Fruit fly (Drosophila melanogaster) whole organism, prepupa: ENCODE results near the gene mus301.

ENCODE experiments used
- Blimp-1 ChIP-seq: fragments of 200-800 bp; sonication (Bioruptor generic); optimal IDR thresholded peaks from 3 replicates; lab custom pipeline; 2017; ENCODE audit warnings: missing biosample characterization, missing genetic modification characterization, mild to moderate bottlenecking, moderate library complexity, missing genetic modification reagents
- CG10631 ChIP-seq: fragments of 200-800 bp; sonication (Bioruptor generic); optimal IDR thresholded peaks from 2 replicates; lab custom pipeline; 2016; ENCODE audit warnings: missing biosample characterization, missing genetic modification characterization
- CG10669 ChIP-seq: fragments of 200-800 bp; sonication (Bioruptor generic); optimal IDR thresholded peaks from 3 replicates; lab custom pipeline; 2018; ENCODE audit warnings: missing biosample characterization, mild to moderate bottlenecking, missing genetic modification characterization, moderate library complexity
- CG11294 ChIP-seq: fragments of 200-800 bp; sonication (Bioruptor generic); IDR thresholded peaks from 2 replicates; pipeline ENCODE4 v1.3.6; 2022; ENCODE audit warnings: missing biosample characterization, missing genetic modification characterization
- CG11762 ChIP-seq: fragments of 200-800 bp; sonication (Bioruptor generic); optimal IDR thresholded peaks from 3 replicates; lab custom pipeline; 2016; ENCODE audit warnings: missing biosample characterization, missing genetic modification characterization; ENCODE audit not compliant: insufficient read depth
- CG3032 ChIP-seq: fragments of 200-800 bp; optimal IDR thresholded peaks from 2 replicates; lab custom pipeline; 2019; ENCODE audit warnings: missing biosample characterization, mild to moderate bottlenecking, missing genetic modification characterization, moderate library complexity
- CG31627 ChIP-seq: fragments of 200-800 bp; sonication (Bioruptor generic); optimal IDR thresholded peaks from 3 replicates; lab custom pipeline; 2016; ENCODE audit warnings: missing biosample characterization, missing genetic modification characterization
- CG34406 ChIP-seq: fragments of 200-800 bp; sonication (Bioruptor generic); optimal IDR thresholded peaks from 3 replicates; lab custom pipeline; 2016; ENCODE audit warnings: missing biosample characterization, missing genetic modification characterization
- CG3919 ChIP-seq: fragments of 200-800 bp; sonication (Bioruptor generic); optimal IDR thresholded peaks from 3 replicates; lab custom pipeline; 2016; ENCODE audit warnings: missing biosample characterization, missing genetic modification characterization
- CG4318 ChIP-seq: fragments of 200-800 bp; sonication (Bioruptor generic); optimal IDR thresholded peaks from 3 replicates; lab custom pipeline; 2017; ENCODE audit warnings: missing biosample characterization, mild to moderate bottlenecking, missing genetic modification characterization
- CG6276 ChIP-seq: fragments of 200-800 bp; sonication (Bioruptor generic); optimal IDR thresholded peaks from 2 replicates; lab custom pipeline; 2017; ENCODE audit warnings: missing biosample characterization, mild to moderate bottlenecking, missing genetic modification characterization
- CG6792 ChIP-seq: fragments of 200-800 bp; sonication (Bioruptor generic); optimal IDR thresholded peaks from 3 replicates; lab custom pipeline; 2016; ENCODE audit warnings: missing biosample characterization, missing genetic modification characterization
- CG6808 ChIP-seq: fragments of 200-800 bp; sonication (Bioruptor generic); optimal IDR thresholded peaks from 3 replicates; lab custom pipeline; 2017; ENCODE audit warnings: missing biosample characterization, missing genetic modification characterization, mild to moderate bottlenecking, moderate library complexity, missing genetic modification reagents
- CG7368 ChIP-seq: fragments of 200-800 bp; sonication (Bioruptor generic); optimal IDR thresholded peaks from 3 replicates; lab custom pipeline; 2016; ENCODE audit warnings: missing biosample characterization, missing genetic modification characterization
- CG8119 ChIP-seq: fragments of 200-800 bp; sonication (Bioruptor generic); IDR thresholded peaks from 3 replicates; pipeline ENCODE4 v1.3.6; 2022; ENCODE audit warnings: missing biosample characterization, missing genetic modification characterization
- CG8319 ChIP-seq: fragments of 200-800 bp; sonication (Bioruptor generic); optimal IDR thresholded peaks from 3 replicates; lab custom pipeline; 2016; ENCODE audit warnings: missing biosample characterization, missing genetic modification characterization
- CG8632 ChIP-seq: fragments of 200-800 bp; sonication (Bioruptor generic); optimal IDR thresholded peaks from 3 replicates; lab custom pipeline; 2016; ENCODE audit warnings: missing biosample characterization, missing genetic modification characterization
- Eip78C ChIP-seq: fragments of 200-800 bp; sonication (Bioruptor generic); peaks from one replicate; lab custom pipeline; 2016; ENCODE audit warnings: missing biosample characterization, missing genetic modification characterization
- Gug ChIP-seq: fragments of 200-800 bp; sonication (Bioruptor generic); IDR thresholded peaks from 2 replicates; pipeline ENCODE4 v1.3.6; 2022; ENCODE audit warnings: missing biosample characterization, missing genetic modification characterization
- Hr38 ChIP-seq: sonication (Bioruptor generic); optimal IDR thresholded peaks from 2 replicates; lab custom pipeline; 2016; ENCODE audit warnings: missing biosample characterization, missing genetic modification characterization
- Hr39 ChIP-seq: fragments of 200-800 bp; sonication (Bioruptor generic); optimal IDR thresholded peaks from 2 replicates; lab custom pipeline; 2016; ENCODE audit warnings: missing biosample characterization, missing genetic modification characterization
- Hr4 ChIP-seq: fragments of 200-800 bp; sonication (Bioruptor generic); optimal IDR thresholded peaks from 3 replicates; lab custom pipeline; 2016; ENCODE audit warnings: missing biosample characterization, missing genetic modification characterization
- Met ChIP-seq: fragments of 200-800 bp; sonication (Bioruptor generic); optimal IDR thresholded peaks from 3 replicates; lab custom pipeline; 2016; ENCODE audit warnings: missing biosample characterization, missing genetic modification characterization
- OdsH ChIP-seq: fragments of 200-800 bp; sonication (Bioruptor generic); optimal IDR thresholded peaks from 3 replicates; lab custom pipeline; 2016; ENCODE audit warnings: missing biosample characterization, missing genetic modification characterization
- Smox ChIP-seq: fragments of 200-800 bp; sonication (Bioruptor generic); optimal IDR thresholded peaks from 3 replicates; lab custom pipeline; 2016; ENCODE audit warnings: missing biosample characterization, missing genetic modification characterization
- Sox102F ChIP-seq: fragments of 200-800 bp; sonication (Bioruptor generic); optimal IDR thresholded peaks from 2 replicates; lab custom pipeline; 2016; ENCODE audit warnings: missing biosample characterization, mild to moderate bottlenecking, missing genetic modification characterization
- Sox15 ChIP-seq: fragments of 200-800 bp; sonication (Bioruptor generic); optimal IDR thresholded peaks from 3 replicates; lab custom pipeline; 2016; ENCODE audit warnings: missing biosample characterization, missing genetic modification characterization
- achi ChIP-seq: fragments of 200-800 bp; sonication (Bioruptor generic); optimal IDR thresholded peaks from 3 replicates; lab custom pipeline; 2016; ENCODE audit warnings: missing biosample characterization, missing genetic modification characterization
- acj6 ChIP-seq: fragments of 200-800 bp; sonication (Bioruptor generic); optimal IDR thresholded peaks from 3 replicates; lab custom pipeline; 2016; ENCODE audit warnings: missing biosample characterization, missing genetic modification characterization
- cyc ChIP-seq: fragments of 200-800 bp; sonication (Bioruptor generic); optimal IDR thresholded peaks from 3 replicates; lab custom pipeline; 2016; ENCODE audit warnings: missing biosample characterization, missing genetic modification characterization
- dsx ChIP-seq: fragments of 200-800 bp; optimal IDR thresholded peaks from 3 replicates; lab custom pipeline; 2019; ENCODE audit warnings: missing biosample characterization, mild to moderate bottlenecking, missing genetic modification characterization, moderate library complexity; ENCODE audit not compliant: poor library complexity, severe bottlenecking
- esn ChIP-seq: fragments of 200-800 bp; sonication (Bioruptor generic); optimal IDR thresholded peaks from 2 replicates; lab custom pipeline; 2016; ENCODE audit warnings: missing biosample characterization, mild to moderate bottlenecking, missing genetic modification characterization, moderate library complexity
- fd59A ChIP-seq: fragments of 200-800 bp; sonication (Bioruptor generic); optimal IDR thresholded peaks from 2 replicates; lab custom pipeline; 2017; ENCODE audit warnings: missing biosample characterization, mild to moderate bottlenecking, missing genetic modification characterization, missing genetic modification reagents
- fkh ChIP-seq: fragments of 200-800 bp; sonication (Bioruptor generic); optimal IDR thresholded peaks from 3 replicates; lab custom pipeline; 2017; ENCODE audit warnings: missing biosample characterization, mild to moderate bottlenecking, missing genetic modification characterization, moderate library complexity
- lz ChIP-seq: fragments of 200-800 bp; sonication (Bioruptor generic); optimal IDR thresholded peaks from 3 replicates; lab custom pipeline; 2016; ENCODE audit warnings: missing biosample characterization, missing genetic modification characterization
- net ChIP-seq: fragments of 200-800 bp; sonication (Bioruptor generic); optimal IDR thresholded peaks from 3 replicates; lab custom pipeline; 2016; ENCODE audit warnings: missing biosample characterization, missing genetic modification characterization
- pdm3 ChIP-seq: fragments of 200-800 bp; sonication (Bioruptor generic); optimal IDR thresholded peaks from 3 replicates; lab custom pipeline; 2016; ENCODE audit warnings: missing biosample characterization, missing genetic modification characterization
- ss ChIP-seq, 2 experiments: fragments of 200-800 bp; sonication (Bioruptor generic); optimal IDR thresholded peaks; 2 replicates in 1 of 2; 3 replicates in 1 of 2; lab custom pipeline; 2017 to 2018; ENCODE audit warnings: mild to moderate bottlenecking in 2 of 2, missing biosample characterization in 2 of 2, missing genetic modification characterization in 2 of 2, moderate library complexity in 1 of 2
- svp ChIP-seq: fragments of 200-800 bp; sonication (Bioruptor generic); peaks from one replicate; lab custom pipeline; 2016; ENCODE audit warnings: missing biosample characterization, missing genetic modification characterization
- topi ChIP-seq: fragments of 200-800 bp; sonication (Bioruptor generic); optimal IDR thresholded peaks from 3 replicates; lab custom pipeline; 2016; ENCODE audit warnings: missing biosample characterization, missing genetic modification characterization

Gene mus301

dm6 chr3L:8157079-8157478 is 19.5 kb downstream of the mus301 start (continued):
- TF ChIP-seq CG8319: peak; percentile 17
- peak; percentile 95 for TF ChIP-seq Eip78C (GFP tag; lab: Kevin White, UChicago)
- peak; percentile 4 for TF ChIP-seq Blimp-1
- peak; percentile 64 for TF ChIP-seq CG3919
- peak; percentile 41 for TF ChIP-seq achi (GFP tag; lab: Kevin White, UChicago)
- TF ChIP-seq ss (GFP tag; optimal IDR thresholded peaks at IDR 0.05; lab: Kevin White, UChicago): peak in 1 of 2 experiments; percentile 50
- no peak for TF ChIP-seq Gug (GFP tag; lab: Robert Waterston, UW)
- no peak for TF ChIP-seq CG4318
- TF ChIP-seq fd59A (GFP tag; lab: Kevin White, UChicago): peak; percentile 28
- TF ChIP-seq CG8119 (GFP tag; lab: Robert Waterston, UW): no peak
- TF ChIP-seq CG8632: peak; percentile 62
- peak; percentile 59 for TF ChIP-seq Smox (GFP tag; lab: Kevin White, UChicago)
- TF ChIP-seq fkh (GFP tag; lab: Kevin White, UChicago): no peak
- TF ChIP-seq CG31627 (GFP tag; lab: Kevin White, UChicago): peak; percentile 58
- TF ChIP-seq esn (GFP tag; lab: Kevin White, UChicago): peak; percentile 75
- peak; percentile 32 for TF ChIP-seq Sox15 (GFP tag; lab: Kevin White, UChicago)
- TF ChIP-seq CG3032 (tag; lab: Kevin White, UChicago): peak; percentile 38
- TF ChIP-seq Hr38 (GFP tag; lab: Kevin White, UChicago): no peak
- peak; percentile 58 for TF ChIP-seq CG10669 (GFP tag; lab: Kevin White, UChicago)
- no peak for TF ChIP-seq CG6808 (GFP tag; lab: Kevin White, UChicago)
- peak; percentile 45 for TF ChIP-seq acj6 (GFP tag; lab: Kevin White, UChicago)
- TF ChIP-seq topi (GFP tag; lab: Kevin White, UChicago): peak; percentile 72
- peak; percentile 65 for TF ChIP-seq CG6792 (GFP tag; lab: Kevin White, UChicago)
- peak; percentile 45 for TF ChIP-seq Sox102F (GFP tag; lab: Kevin White, UChicago)
- no peak for TF ChIP-seq net (GFP tag; lab: Kevin White, UChicago)
- peak; percentile 66 for TF ChIP-seq Met
- TF ChIP-seq lz (GFP tag; lab: Kevin White, UChicago): peak; percentile 59
- peak; percentile 51 for TF ChIP-seq pdm3
- TF ChIP-seq Hr4: no peak
- TF ChIP-seq CG11294 (GFP tag; lab: Robert Waterston, UW): no peak
- peak; percentile 53 for TF ChIP-seq CG10631
- TF ChIP-seq CG34406: peak; percentile 67

- TF ChIP-seq svp (GFP tag; lab: Kevin White, UChicago) (peak; percentile 48), achi (GFP tag; lab: Kevin White, UChicago) (peak; percentile 80), Hr4 (no peak), fkh (GFP tag; lab: Kevin White, UChicago) (peak; percentile 42), dsx (GFP tag; lab: Kevin White, UChicago) (no peak), OdsH (GFP tag; lab: Kevin White, UChicago) (no peak)
These were observed 21.2 kb downstream of the mus301 start, which contains the start of gene CG42445 for dm6 chr3L:8158715-8159380. Gene CG42445 (minus strand): TSS chr3L:8158900.

dm6 chr3L:8159724-8160422 is 22.3 kb downstream of the mus301 start, which contains the start of gene CG43886:
Gene CG43886 (minus strand): TSS chr3L:8159774.
- TF ChIP-seq lz (GFP tag; lab: Kevin White, UChicago) (no peak), topi (GFP tag; lab: Kevin White, UChicago) (no peak), CG7368 (GFP tag; lab: Kevin White, UChicago) (no peak), fd59A (GFP tag; lab: Kevin White, UChicago) (no peak), Sox102F (GFP tag; lab: Kevin White, UChicago) (no peak), CG8319 (no peak), CG34406 (no peak), cyc (GFP tag; lab: Kevin White, UChicago) (no peak), acj6 (GFP tag; lab: Kevin White, UChicago) (no peak), CG11762 (no peak), CG8632 (no peak), Hr39 (GFP tag; lab: Kevin White, UChicago) (no peak), CG6276 (GFP tag; lab: Kevin White, UChicago) (no peak)
